Fruit fly (Drosophila melanogaster) whole organism, wandering third instar larva: ENCODE data around the gene AANATL7.
A peak's percentile ranks its signal among the peaks of the same experiment; 100 is the strongest.

ENCODE experiments used
- Abd-B ChIP-seq: fragments of >200 bp; optimal IDR thresholded peaks from 2 replicates; lab custom pipeline; 2017; ENCODE audit warnings: missing biosample characterization, missing genetic modification characterization
- CG32264 ChIP-seq: fragments of 200-800 bp; sonication (Bioruptor generic); optimal IDR thresholded peaks from 2 replicates; lab custom pipeline; 2016; ENCODE audit warnings: missing biosample characterization, missing genetic modification characterization
- CG9705 ChIP-seq: fragments of 200-800 bp; sonication (Bioruptor generic); optimal IDR thresholded peaks from 2 replicates; lab custom pipeline; 2018; ENCODE audit warnings: missing biosample characterization, mild to moderate bottlenecking, missing genetic modification characterization
- CrebA ChIP-seq: fragments of 200-800 bp; sonication (Bioruptor generic); optimal IDR thresholded peaks from 2 replicates; lab custom pipeline; 2016; ENCODE audit warnings: missing biosample characterization, mild to moderate bottlenecking, missing genetic modification characterization, borderline replicate concordance
- Dfd ChIP-seq: fragments of >200 bp; optimal IDR thresholded peaks from 2 replicates; lab custom pipeline; 2017; ENCODE audit warnings: missing biosample characterization, missing genetic modification characterization
- Dif ChIP-seq: fragments of 200-275, 200-300 bp; sonication (Bioruptor generic); optimal IDR thresholded peaks from 2 replicates; lab custom pipeline; 2018; ENCODE audit warnings: missing biosample characterization, missing genetic modification characterization; ENCODE audit not compliant: partially characterized antibody
- GATAd ChIP-seq: sonication (Bioruptor generic); optimal IDR thresholded peaks from 2 replicates; lab custom pipeline; 2016; ENCODE audit warnings: missing biosample characterization, missing genetic modification characterization
- HLH106 ChIP-seq: fragments of 200-800 bp; optimal IDR thresholded peaks from 3 replicates; lab custom pipeline; 2019; ENCODE audit warnings: missing biosample characterization, mild to moderate bottlenecking, missing genetic modification characterization, moderate library complexity
- Hnf4 ChIP-seq: fragments of 200-800 bp; sonication (Bioruptor generic); optimal IDR thresholded peaks from 2 replicates; lab custom pipeline; 2016; ENCODE audit warnings: missing biosample characterization, mild to moderate bottlenecking, missing genetic modification characterization
- Hr78 ChIP-seq: fragments of >200 bp; optimal IDR thresholded peaks from 2 replicates; lab custom pipeline; 2017; ENCODE audit warnings: missing biosample characterization, missing genetic modification characterization
- Hr83 ChIP-seq: fragments of 200-300 bp; sonication (Bioruptor generic); optimal IDR thresholded peaks from 2 replicates; lab custom pipeline; 2016; ENCODE audit warnings: missing biosample characterization, mild to moderate bottlenecking, missing genetic modification characterization, moderate library complexity; ENCODE audit not compliant: poor library complexity, severe bottlenecking
- Jra ChIP-seq: sonication (Bioruptor generic); optimal IDR thresholded peaks from 2 replicates; lab custom pipeline; 2016; ENCODE audit warnings: missing biosample characterization, missing genetic modification characterization
- Mio ChIP-seq: sonication (Bioruptor generic); optimal IDR thresholded peaks from 2 replicates; lab custom pipeline; 2016; ENCODE audit warnings: missing biosample characterization, missing genetic modification characterization
- Myc ChIP-seq: fragments of >200 bp; optimal IDR thresholded peaks from 2 replicates; lab custom pipeline; 2017
- N ChIP-seq: fragments of >200 bp; optimal IDR thresholded peaks from 2 replicates; lab custom pipeline; 2018; ENCODE audit warnings: missing biosample characterization, missing external identifiers, missing genetic modification characterization
- OdsH ChIP-seq: fragments of 200-800 bp; sonication (Bioruptor generic); optimal IDR thresholded peaks from 2 replicates; lab custom pipeline; 2016; ENCODE audit warnings: missing biosample characterization, mild to moderate bottlenecking, missing genetic modification characterization
- Rel ChIP-seq, 2 experiments: fragments of 200-800 bp; sonication (Bioruptor generic) in 1 of 2; optimal IDR thresholded peaks; 2 replicates in 1 of 2; 3 replicates in 1 of 2; lab custom pipeline; 2016 to 2019; ENCODE audit warnings: mild to moderate bottlenecking in 2 of 2, missing biosample characterization in 2 of 2, missing genetic modification characterization in 2 of 2, moderate library complexity in 1 of 2
- Sp1 ChIP-seq: fragments of 200-800 bp; sonication (Bioruptor generic); optimal IDR thresholded peaks from 3 replicates; lab custom pipeline; 2019; ENCODE audit warnings: missing biosample characterization, mild to moderate bottlenecking, missing genetic modification characterization, moderate library complexity
- Vsx2 ChIP-seq: fragments of 200-300, 225-300 bp; sonication (Bioruptor generic); optimal IDR thresholded peaks from 2 replicates; lab custom pipeline; 2018; ENCODE audit warnings: missing biosample characterization, missing genetic modification characterization; ENCODE audit not compliant: partially characterized antibody
- br ChIP-seq: fragments of 200-800 bp; sonication (Bioruptor generic); optimal IDR thresholded peaks from 2 replicates; lab custom pipeline; 2016; ENCODE audit warnings: missing biosample characterization, missing genetic modification characterization
- brk ChIP-seq: fragments of 200-800 bp; sonication (Bioruptor generic); optimal IDR thresholded peaks from 2 replicates; lab custom pipeline; 2016; ENCODE audit warnings: missing biosample characterization, mild to moderate bottlenecking, missing genetic modification characterization
- dl ChIP-seq, 2 experiments: fragments of 175-275, 200-275 bp in 1 of 2; fragments of 200-275 bp in 1 of 2; sonication (Bioruptor generic); optimal IDR thresholded peaks; lab custom pipeline; 2018; ENCODE audit warnings: mild to moderate bottlenecking in 2 of 2, missing biosample characterization in 2 of 2, missing genetic modification characterization in 2 of 2, moderate library complexity in 2 of 2; ENCODE audit not compliant: partially characterized antibody in 2 of 2, insufficient read depth in 1 of 2
- dmrt93B ChIP-seq: fragments of 200-800 bp; sonication (Bioruptor generic); optimal IDR thresholded peaks from 2 replicates; lab custom pipeline; 2018; ENCODE audit warnings: missing biosample characterization, mild to moderate bottlenecking, missing genetic modification characterization
- dsf ChIP-seq: sonication (Bioruptor generic); optimal IDR thresholded peaks from 2 replicates; lab custom pipeline; 2016; ENCODE audit warnings: missing biosample characterization, missing genetic modification characterization, borderline replicate concordance
- ey ChIP-seq: fragments of 200-800 bp; sonication (Bioruptor generic); optimal IDR thresholded peaks from 2 replicates; lab custom pipeline; 2016; ENCODE audit warnings: missing biosample characterization, missing genetic modification characterization
- foxo ChIP-seq, 2 experiments: fragments of 200-800 bp; sonication (Bioruptor generic); optimal IDR thresholded peaks; 2 replicates in 1 of 2; 3 replicates in 1 of 2; lab custom pipeline; 2016 to 2017; ENCODE audit warnings: missing biosample characterization in 2 of 2, missing genetic modification characterization in 2 of 2
- fru ChIP-seq: fragments of 200-800 bp; sonication (Bioruptor generic); optimal IDR thresholded peaks from 3 replicates; lab custom pipeline; 2016; ENCODE audit warnings: missing biosample characterization, mild to moderate bottlenecking, missing genetic modification characterization
- h ChIP-seq: fragments of 200-800 bp; sonication (Bioruptor generic); optimal IDR thresholded peaks from 3 replicates; lab custom pipeline; 2016; ENCODE audit warnings: missing biosample characterization, mild to moderate bottlenecking, missing genetic modification characterization
- jim ChIP-seq: fragments of 175-275, 200-325 bp; sonication (Bioruptor generic); optimal IDR thresholded peaks from 2 replicates; lab custom pipeline; 2016; ENCODE audit warnings: missing biosample characterization, mild to moderate bottlenecking, missing genetic modification characterization
- lola ChIP-seq: fragments of >200 bp; optimal IDR thresholded peaks from 2 replicates; lab custom pipeline; 2017; ENCODE audit warnings: missing biosample characterization, missing genetic modification characterization
- pan ChIP-seq: fragments of >200 bp; optimal IDR thresholded peaks from 2 replicates; lab custom pipeline; 2017
- psq ChIP-seq: fragments of 200-800 bp; sonication (Bioruptor generic); optimal IDR thresholded peaks from 3 replicates; lab custom pipeline; 2017; ENCODE audit warnings: missing biosample characterization, mild to moderate bottlenecking, missing genetic modification characterization, moderate library complexity
- rgr ChIP-seq: fragments of 200-800 bp; sonication (Bioruptor generic); optimal IDR thresholded peaks from 3 replicates; lab custom pipeline; 2016; ENCODE audit warnings: missing biosample characterization, mild to moderate bottlenecking, missing genetic modification characterization
- sage ChIP-seq: fragments of 200-800 bp; sonication (Bioruptor generic); optimal IDR thresholded peaks from 2 replicates; lab custom pipeline; 2016; ENCODE audit warnings: missing biosample characterization, mild to moderate bottlenecking, missing genetic modification characterization
- sv ChIP-seq: fragments of 200-800 bp; sonication (Bioruptor generic); optimal IDR thresholded peaks from 3 replicates; lab custom pipeline; 2016; ENCODE audit warnings: missing biosample characterization, missing genetic modification characterization
- tai ChIP-seq: sonication (Bioruptor generic); optimal IDR thresholded peaks from 2 replicates; lab custom pipeline; 2016; ENCODE audit warnings: missing biosample characterization, missing genetic modification characterization
- usp ChIP-seq: fragments of >200 bp; optimal IDR thresholded peaks from 2 replicates; lab custom pipeline; 2017; ENCODE audit warnings: missing biosample characterization, missing genetic modification characterization
- woc ChIP-seq: sonication (Bioruptor generic); optimal IDR thresholded peaks from 2 replicates; lab custom pipeline; 2016; ENCODE audit warnings: missing biosample characterization, mild to moderate bottlenecking, missing genetic modification characterization

AANATL7 gene

DNA sequence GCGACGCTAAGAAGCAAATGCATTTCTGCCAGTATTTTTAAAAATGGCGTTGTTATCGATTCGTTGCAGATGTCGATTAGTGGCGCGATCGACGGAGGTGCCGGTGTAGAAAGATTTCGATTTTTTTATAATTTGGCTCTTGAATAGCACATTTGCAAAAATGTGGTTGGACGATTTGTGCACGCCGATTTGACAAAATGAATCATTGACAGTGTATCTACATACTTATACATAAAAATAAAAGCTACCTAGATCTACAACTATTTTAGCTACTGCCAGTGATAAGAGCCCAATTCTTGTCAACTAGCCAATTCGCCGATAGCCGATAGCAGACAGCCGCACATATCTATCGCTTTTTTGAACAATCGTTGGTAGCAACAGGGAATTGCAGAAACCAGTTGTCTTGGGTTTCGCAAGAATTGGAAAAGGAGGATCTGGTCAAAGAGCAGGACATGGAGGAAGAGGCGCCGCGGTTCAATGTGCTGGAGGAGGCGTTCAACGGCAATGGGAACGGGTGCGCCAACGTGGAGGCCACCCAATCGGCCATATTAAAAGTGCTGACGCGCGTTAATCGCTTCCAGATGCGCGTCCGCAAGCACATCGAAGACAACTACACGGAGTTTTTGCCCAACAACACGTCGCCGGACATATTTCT, 23.2 kb downstream of the AANATL7 start, which contains the start of the genes Klp3A and Zw10:
TSS of gene Klp3A (minus strand) at position 202 of the 655 bp plus-strand sequence.
TSS of gene Zw10 (plus strand) at position 347 of the 655 bp plus-strand sequence.
- TF ChIP-seq Dif (GFP tag; lab: Kevin White, UChicago) (no peak), CrebA (GFP tag; lab: Kevin White, UChicago) (no peak), foxo (GFP tag; optimal IDR thresholded peaks at IDR 0.05; lab: Kevin White, UChicago) (no peak), CG9705 (GFP tag; lab: Kevin White, UChicago) (peak; percentile 36), br (GFP tag; lab: Kevin White, UChicago) (no peak), GATAd (GFP tag; lab: Kevin White, UChicago) (no peak), Vsx2 (GFP tag; lab: Kevin White, UChicago) (no peak), woc (peak; percentile 69), fru (GFP tag; lab: Kevin White, UChicago) (no peak), Rel (GFP tag; optimal IDR thresholded peaks at IDR 0.05; lab: Kevin White, UChicago) (no peak), Rel (tag; optimal IDR thresholded peaks at IDR 0.05; lab: Kevin White, UChicago) (peak; percentile 28), tai (GFP tag; lab: Kevin White, UChicago) (no peak), Sp1 (GFP tag; lab: Kevin White, UChicago) (peak; percentile 46), Hr78 (GFP tag; lab: Kevin White, UChicago) (no peak), brk (GFP tag; lab: Kevin White, UChicago) (no peak), Myc (lab: Kevin White, UChicago) (peak; percentile 77), h (GFP tag; lab: Kevin White, UChicago) (peak; percentile 49), CG32264 (no peak), rgr (GFP tag; lab: Kevin White, UChicago) (peak; percentile 31), HLH106 (tag; lab: Kevin White, UChicago) (peak; percentile 62), ey (GFP tag; lab: Kevin White, UChicago) (peak; percentile 31), Mio (GFP tag; lab: Kevin White, UChicago) (no peak), Dfd (GFP tag; lab: Kevin White, UChicago) (no peak), OdsH (peak; percentile 17), dl (GFP tag; optimal IDR thresholded peaks at IDR 0.05; lab: Kevin White, UChicago; ENCODE audit: insufficient read depth in 1 of 2, partially characterized antibody in 2 of 2) (no peak)

DNA sequence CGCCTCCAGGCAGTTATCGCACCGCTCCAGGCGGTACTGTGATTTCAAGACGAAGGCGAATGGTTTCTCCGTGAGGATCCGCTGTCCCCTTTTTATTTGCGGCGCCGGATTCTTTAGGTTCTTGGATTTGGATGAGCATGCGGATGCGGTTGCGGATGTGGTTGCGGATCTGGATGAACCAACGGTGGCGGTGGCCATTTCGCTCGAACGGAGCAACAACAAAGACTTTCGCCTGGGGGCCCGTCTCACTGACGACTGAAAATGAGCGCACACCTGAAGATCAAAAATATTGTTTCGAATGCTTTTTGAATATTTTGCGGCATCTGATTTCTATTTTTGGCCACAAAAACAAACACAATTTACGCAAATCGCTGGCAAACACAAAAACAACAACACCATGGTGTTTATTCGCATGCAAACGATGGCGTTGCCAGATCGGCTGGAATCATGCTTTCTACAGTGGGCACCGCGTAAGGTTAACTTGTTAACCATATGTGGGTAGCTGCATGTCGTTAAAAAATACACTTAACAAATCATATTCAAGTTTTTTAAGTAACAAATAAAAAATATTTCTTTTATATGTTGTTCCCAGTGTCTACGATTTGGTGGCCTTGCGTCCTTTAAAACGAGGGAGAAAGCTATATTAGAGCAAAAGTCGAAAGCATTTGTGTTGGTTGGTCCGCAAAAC, 27.9 kb downstream of the AANATL7 start, which contains the start of gene Smyd3:
TSS of gene Smyd3 (minus strand) at position 407 of the 688 bp plus-strand sequence.
- peak; percentile 76 for TF ChIP-seq sv (GFP tag; lab: Kevin White, UChicago)
- TF ChIP-seq Abd-B (GFP tag; lab: Kevin White, UChicago) = no peak
- TF ChIP-seq usp (GFP tag; lab: Kevin White, UChicago) = no peak
- peak; percentile 68 for TF ChIP-seq Sp1 (GFP tag; lab: Kevin White, UChicago)
- TF ChIP-seq Jra (GFP tag; lab: Kevin White, UChicago) = no peak
- no peak for TF ChIP-seq Hr78 (GFP tag; lab: Kevin White, UChicago)
- TF ChIP-seq brk (GFP tag; lab: Kevin White, UChicago) = no peak
- no peak for TF ChIP-seq Hnf4 (GFP tag; lab: Kevin White, UChicago)
- TF ChIP-seq dmrt93B (GFP tag; lab: Kevin White, UChicago) = no peak
- TF ChIP-seq Mio (GFP tag; lab: Kevin White, UChicago) = peak; percentile 9
- TF ChIP-seq sage (GFP tag; lab: Kevin White, UChicago) = no peak
- TF ChIP-seq CrebA (GFP tag; lab: Kevin White, UChicago) = no peak
- TF ChIP-seq psq (GFP tag; lab: Kevin White, UChicago) = peak; percentile 68
- TF ChIP-seq dl (GFP tag; optimal IDR thresholded peaks at IDR 0.05; lab: Kevin White, UChicago; ENCODE audit: insufficient read depth in 1 of 2, partially characterized antibody in 2 of 2) = no peak
- no peak for TF ChIP-seq Vsx2 (GFP tag; lab: Kevin White, UChicago)
- peak; percentile 85 for TF ChIP-seq br (GFP tag; lab: Kevin White, UChicago)
- TF ChIP-seq N (GFP tag; lab: Kevin White, UChicago) = no peak
- no peak for TF ChIP-seq tai (GFP tag; lab: Kevin White, UChicago)
- no peak for TF ChIP-seq pan (lab: Kevin White, UChicago)
- TF ChIP-seq dsf (GFP tag; lab: Kevin White, UChicago) = no peak
- peak; percentile 65 to 91 for TF ChIP-seq foxo (GFP tag; optimal IDR thresholded peaks at IDR 0.05; lab: Kevin White, UChicago)
- no peak for TF ChIP-seq lola (GFP tag; lab: Kevin White, UChicago)
- no peak for TF ChIP-seq Myc (lab: Kevin White, UChicago)
- TF ChIP-seq Hr83 (GFP tag; lab: Kevin White, UChicago) = peak; percentile 81
- peak; percentile 36 for TF ChIP-seq CG9705 (GFP tag; lab: Kevin White, UChicago)
- no peak for TF ChIP-seq CG32264
- TF ChIP-seq h (GFP tag; lab: Kevin White, UChicago) = peak; percentile 89
- TF ChIP-seq OdsH = peak; percentile 86
- TF ChIP-seq Rel (GFP tag; optimal IDR thresholded peaks at IDR 0.05; lab: Kevin White, UChicago) = no peak
- TF ChIP-seq Rel (tag; optimal IDR thresholded peaks at IDR 0.05; lab: Kevin White, UChicago) = peak; percentile 37
- TF ChIP-seq Dfd (GFP tag; lab: Kevin White, UChicago) = no peak
- TF ChIP-seq ey (GFP tag; lab: Kevin White, UChicago) = peak; percentile 86
- TF ChIP-seq fru (GFP tag; lab: Kevin White, UChicago) = peak; percentile 82
- TF ChIP-seq jim (GFP tag; lab: Kevin White, UChicago) = no peak
- TF ChIP-seq Dif (GFP tag; lab: Kevin White, UChicago) = no peak
- TF ChIP-seq rgr (GFP tag; lab: Kevin White, UChicago) = peak; percentile 88
- peak; percentile 88 for TF ChIP-seq woc
- TF ChIP-seq HLH106 (tag; lab: Kevin White, UChicago) = peak; percentile 73
- peak; percentile 61 for TF ChIP-seq GATAd (GFP tag; lab: Kevin White, UChicago)
